Fruit fly (Drosophila melanogaster): ENCODE data around the gene ush.

The ush gene

DNA sequence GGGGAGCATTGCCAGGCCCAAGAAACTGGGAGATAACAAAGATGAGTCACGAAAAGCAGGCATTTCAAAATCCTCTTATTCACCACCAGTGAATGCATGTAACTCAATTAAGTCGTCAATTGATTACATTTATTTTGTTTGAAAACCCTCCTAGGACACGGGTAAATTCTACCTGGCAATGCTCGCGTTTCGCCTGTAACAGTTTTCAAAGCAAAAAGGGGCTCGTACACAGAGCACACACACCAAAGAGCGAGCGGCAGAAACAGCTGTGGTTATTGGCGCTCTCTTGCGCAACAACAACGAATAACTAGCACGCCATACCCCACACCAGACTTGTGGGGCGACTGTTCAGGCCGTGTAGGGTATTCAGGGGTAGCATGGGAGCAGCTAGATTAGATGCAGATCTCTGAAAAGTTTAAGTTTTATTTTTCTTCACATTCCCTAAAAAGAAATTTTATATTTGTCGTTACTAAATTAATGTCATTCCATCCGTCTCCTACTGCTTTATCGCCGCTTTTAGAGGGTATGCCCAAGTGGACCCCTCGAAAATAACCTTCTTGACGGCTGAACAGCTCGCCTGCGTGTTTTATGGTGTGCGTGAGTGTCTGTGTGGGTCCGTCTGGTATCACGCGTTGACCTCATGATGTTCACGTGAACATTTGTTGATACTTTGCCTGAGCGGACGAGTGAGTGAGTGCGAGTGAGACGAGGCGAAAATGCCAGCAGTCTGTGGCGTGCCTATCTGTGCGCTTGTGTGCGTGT lies 4.8 kb downstream of the ush start (continued):
- TF ChIP-seq TFAM (GFP tag; optimal IDR thresholded peaks at IDR 0.05): peak; percentile 98
- TF ChIP-seq pho (GFP tag; optimal IDR thresholded peaks at IDR 0.05): peak; percentile 100
- peak; percentile 100 for TF ChIP-seq tx (GFP tag; optimal IDR thresholded peaks at IDR 0.05)
- TF ChIP-seq CG17328 (GFP tag; IDR thresholded peaks at IDR 0.05): no peak
- peak; percentile 100 for TF ChIP-seq gro (GFP tag; optimal IDR thresholded peaks at IDR 0.05)
- peak; percentile 100 for TF ChIP-seq jing (GFP tag; optimal IDR thresholded peaks at IDR 0.05)
- TF ChIP-seq CG14860 (GFP tag; IDR thresholded peaks at IDR 0.05; ENCODE audit: partially characterized antibody): no peak
- TF ChIP-seq CG11093 (GFP tag; IDR thresholded peaks at IDR 0.05): peak; percentile 100
- peak; percentile 100 for TF ChIP-seq CG2875 (GFP tag; optimal IDR thresholded peaks at IDR 0.05)
- TF ChIP-seq Dek (tag; optimal IDR thresholded peaks at IDR 0.05): peak; percentile 100
- TF ChIP-seq dmrt11E (tag; optimal IDR thresholded peaks at IDR 0.05): peak; percentile 100
- peak in 1 of 2 experiments; percentile 88 for TF ChIP-seq pan (optimal IDR thresholded peaks at IDR 0.05)
- peak in 1 of 2 experiments; percentile 83 for TF ChIP-seq pan (GFP tag; optimal IDR thresholded peaks at IDR 0.05 in 1 of 2, IDR thresholded peaks at IDR 0.05 in 1 of 2)
- TF ChIP-seq CG30020 (tag; optimal IDR thresholded peaks at IDR 0.05): peak; percentile 95
- TF ChIP-seq Dp (GFP tag; optimal IDR thresholded peaks at IDR 0.05): peak; percentile 67
- peak; percentile 100 for TF ChIP-seq CG8290 (GFP tag; optimal IDR thresholded peaks at IDR 0.05)
- TF ChIP-seq CG8290 (tag; optimal IDR thresholded peaks at IDR 0.05): peak; percentile 99 to 100
- peak; percentile 97 for TF ChIP-seq CG15514 (GFP tag; optimal IDR thresholded peaks at IDR 0.05)
- no peak for TF ChIP-seq sc (optimal IDR thresholded peaks at IDR 0.05)
- peak; percentile 100 for TF ChIP-seq sc (GFP tag; optimal IDR thresholded peaks at IDR 0.05)
- TF ChIP-seq al (GFP tag; IDR thresholded peaks at IDR 0.05): no peak
- TF ChIP-seq CG42726 (GFP tag; IDR thresholded peaks at IDR 0.05; ENCODE audit: partially characterized antibody): no peak
- TF ChIP-seq CG12942 (GFP tag; optimal IDR thresholded peaks at IDR 0.05): peak; percentile 100
- peak; percentile 100 for TF ChIP-seq fd64A (GFP tag; optimal IDR thresholded peaks at IDR 0.05)
- TF ChIP-seq pum (GFP tag; optimal IDR thresholded peaks at IDR 0.05): peak; percentile 100
- peak; percentile 100 for TF ChIP-seq CG17385 (GFP tag; optimal IDR thresholded peaks at IDR 0.05)
- TF ChIP-seq insv (GFP tag; optimal IDR thresholded peaks at IDR 0.05): peak; percentile 89 to 94
- TF ChIP-seq CG8359 (GFP tag; optimal IDR thresholded peaks at IDR 0.05; ENCODE audit: borderline replicate concordance): peak; percentile 97
- TF ChIP-seq lmd (GFP tag; IDR thresholded peaks at IDR 0.05): no peak
- no peak for TF ChIP-seq Scr (GFP tag; IDR thresholded peaks at IDR 0.05; ENCODE audit: partially characterized antibody)
- no peak for TF ChIP-seq Ptx1 (GFP tag; IDR thresholded peaks at IDR 0.05)
- TF ChIP-seq ash1 (GFP tag; optimal IDR thresholded peaks at IDR 0.05): peak; percentile 100
- peak; percentile 100 for TF ChIP-seq Asciz (GFP tag; optimal IDR thresholded peaks at IDR 0.05)
- no peak for TF ChIP-seq stc (GFP tag; IDR thresholded peaks at IDR 0.05)
- no peak for TF ChIP-seq prd (optimal IDR thresholded peaks at IDR 0.05)
- TF ChIP-seq prd (GFP tag; IDR thresholded peaks at IDR 0.05): no peak
- peak; percentile 100 for TF ChIP-seq NC2β (GFP tag; optimal IDR thresholded peaks at IDR 0.05)
- TF ChIP-seq CG30431 (GFP tag; optimal IDR thresholded peaks at IDR 0.05): peak; percentile 100
- peak; percentile 100 for TF ChIP-seq CG4282 (GFP tag; optimal IDR thresholded peaks at IDR 0.05)
- no peak for TF ChIP-seq CG7963 (GFP tag; IDR thresholded peaks at IDR 0.05; ENCODE audit: partially characterized antibody)
- TF ChIP-seq CG33557 (GFP tag; optimal IDR thresholded peaks at IDR 0.05): peak; percentile 100
- peak; percentile 100 for TF ChIP-seq tap (tag; optimal IDR thresholded peaks at IDR 0.05)
- peak; percentile 100 for TF ChIP-seq CG30403 (GFP tag; optimal IDR thresholded peaks at IDR 0.05)
- TF ChIP-seq seq (GFP tag; IDR thresholded peaks at IDR 0.05): no peak
- peak; percentile 100 for TF ChIP-seq CG4617 (GFP tag; optimal IDR thresholded peaks at IDR 0.05; ENCODE audit: borderline replicate concordance)
- TF ChIP-seq CG33213 (GFP tag; optimal IDR thresholded peaks at IDR 0.05): peak; percentile 100
- peak; percentile 98 for TF ChIP-seq CG10274 (GFP tag; optimal IDR thresholded peaks at IDR 0.05)
- TF ChIP-seq HLH3B (GFP tag; IDR thresholded peaks at IDR 0.05): no peak
- peak; percentile 100 for TF ChIP-seq Mes4 (GFP tag; optimal IDR thresholded peaks at IDR 0.05)
- no peak for TF ChIP-seq Doc2 (GFP tag; IDR thresholded peaks at IDR 0.05)

All from whole organism, embryonic.